Worm (Caenorhabditis elegans): ENCODE data around the gene F32D8.1.

DNA sequence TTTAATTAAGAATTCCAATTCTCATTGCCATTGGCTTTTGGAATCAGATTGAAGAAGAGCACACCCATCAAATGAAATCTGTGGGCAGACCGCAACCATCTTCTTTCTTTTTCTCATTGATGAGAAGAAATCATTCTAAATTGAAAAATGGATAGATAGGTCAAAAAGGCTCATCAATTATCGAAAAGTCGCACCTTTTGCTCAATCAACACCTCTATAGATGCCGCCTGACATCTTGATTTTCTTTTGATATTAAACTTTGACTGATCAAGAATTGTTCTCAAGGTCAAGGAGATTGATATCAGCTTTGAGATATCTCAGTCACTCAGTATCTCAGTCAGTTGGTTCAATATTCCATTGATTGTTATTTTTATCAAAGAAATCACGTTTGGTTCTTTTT lies 29.3 kb downstream of the F32D8.1 start:
- no peak for TF ChIP-seq unc-62 (GFP tag; optimal IDR thresholded peaks at IDR 0.05)
- no peak for TF ChIP-seq pha-4 (tag; optimal IDR thresholded peaks at IDR 0.05)
